Worm (Caenorhabditis elegans) whole organism, L2 larva: ENCODE results near the gene cpt-1.
"Not testable (repeated sequence)": the region's sequence is repeated elsewhere in the genome, so short reads cannot be mapped to it uniquely, and the experiment has no call there.

Experiments used
- F13H6.1 ChIP-seq: sonication (generic microtip); optimal IDR thresholded peaks from 2 replicates; lab custom pipeline; 2016; ENCODE audit warnings: missing genetic modification characterization, missing compliant biosample characterization
- R02D3.7 ChIP-seq: fragments of 150-350 bp; optimal IDR thresholded peaks from 2 replicates; lab custom pipeline; 2014; ENCODE audit warnings: missing biosample characterization, missing genetic modification characterization
- Y55F3AM.14 ChIP-seq: fragments of 200-800 bp; sonication (Bioruptor generic); optimal IDR thresholded peaks from 2 replicates; lab custom pipeline; 2018; ENCODE audit warnings: mild to moderate bottlenecking, missing genetic modification characterization, missing compliant biosample characterization
- ZK546.5 ChIP-seq: sonication (generic microtip); optimal IDR thresholded peaks from 2 replicates; lab custom pipeline; 2017; ENCODE audit warnings: missing biosample characterization, missing genetic modification characterization
- alr-1 ChIP-seq: fragments of 150-350 bp; optimal IDR thresholded peaks from 2 replicates; lab custom pipeline; 2014; ENCODE audit warnings: missing biosample characterization, missing genetic modification characterization
- aly-2 ChIP-seq: fragments of 150-350 bp; optimal IDR thresholded peaks from 2 replicates; lab custom pipeline; 2014; ENCODE audit warnings: missing biosample characterization, missing genetic modification characterization
- ama-1 ChIP-seq: fragments of 150-350 bp; optimal IDR thresholded peaks from 2 replicates; lab custom pipeline; 2018; ENCODE audit warnings: inconsistent platforms
- blmp-1 ChIP-seq: sonication (generic microtip); optimal IDR thresholded peaks from 2 replicates; lab custom pipeline; 2017; ENCODE audit warnings: missing genetic modification characterization, mild to moderate bottlenecking, missing compliant biosample characterization, antibody characterized with exemption, moderate library complexity; ENCODE audit not compliant: insufficient read depth
- ceh-82 ChIP-seq: fragments of 150-350 bp; optimal IDR thresholded peaks from 2 replicates; lab custom pipeline; 2014; ENCODE audit warnings: missing biosample characterization, missing genetic modification characterization
- crh-2 ChIP-seq: sonication (generic microtip); optimal IDR thresholded peaks from 2 replicates; lab custom pipeline; 2017; ENCODE audit warnings: missing biosample characterization, missing genetic modification characterization
- dmd-4 ChIP-seq: sonication (generic microtip); optimal IDR thresholded peaks from 2 replicates; lab custom pipeline; 2017; ENCODE audit warnings: missing biosample characterization, missing genetic modification characterization
- elt-1 ChIP-seq: fragments of 150-350 bp; optimal IDR thresholded peaks from 2 replicates; lab custom pipeline; 2014; ENCODE audit warnings: missing biosample characterization, missing genetic modification characterization
- elt-3 ChIP-seq: sonication (generic microtip); optimal IDR thresholded peaks from 2 replicates; lab custom pipeline; 2017; ENCODE audit warnings: missing biosample characterization, missing genetic modification characterization
- fos-1 ChIP-seq: fragments of 150-350 bp; optimal IDR thresholded peaks from 2 replicates; lab custom pipeline; 2014; ENCODE audit warnings: missing biosample characterization, missing genetic modification characterization
- gmeb-1 ChIP-seq: fragments of 150-350 bp; optimal IDR thresholded peaks from 2 replicates; lab custom pipeline; 2014; ENCODE audit warnings: missing biosample characterization, missing genetic modification characterization
- lin-11 ChIP-seq: fragments of 150-350 bp; sonication (generic microtip); optimal IDR thresholded peaks from 2 replicates; lab custom pipeline; 2014; ENCODE audit warnings: missing biosample characterization, missing genetic modification characterization, inconsistent platforms, mixed read lengths
- lin-13 ChIP-seq: fragments of 150-350 bp; optimal IDR thresholded peaks from 2 replicates; lab custom pipeline; 2014; ENCODE audit warnings: missing biosample characterization, missing genetic modification reagents, missing genetic modification characterization
- lsy-2 ChIP-seq, 2 experiments: fragments of 150-350 bp in 1 of 2; sonication (generic microtip) in 1 of 2; optimal IDR thresholded peaks; 2 replicates each; lab custom pipeline; 2014 to 2017; ENCODE audit warnings: missing biosample characterization in 2 of 2, missing genetic modification characterization in 2 of 2
- mab-5 ChIP-seq: fragments of 150-350 bp; optimal IDR thresholded peaks from 2 replicates; lab custom pipeline; 2014; ENCODE audit warnings: missing biosample characterization, missing genetic modification characterization
- mbf-1 ChIP-seq: sonication (generic microtip); optimal IDR thresholded peaks from 2 replicates; lab custom pipeline; 2017; ENCODE audit warnings: missing biosample characterization, missing genetic modification characterization
- mdl-1 ChIP-seq, 2 experiments: fragments of 150-350 bp in 1 of 2; sonication (generic microtip) in 1 of 2; optimal IDR thresholded peaks; 2 replicates each; lab custom pipeline; 2017; ENCODE audit warnings: missing biosample characterization in 2 of 2, missing genetic modification characterization in 2 of 2
- nhr-10 ChIP-seq: sonication (generic microtip); optimal IDR thresholded peaks from 2 replicates; lab custom pipeline; 2017; ENCODE audit warnings: missing biosample characterization, missing genetic modification characterization
- nhr-11 ChIP-seq: fragments of 150-350 bp; optimal IDR thresholded peaks from 2 replicates; lab custom pipeline; 2014; ENCODE audit warnings: missing biosample characterization, missing genetic modification characterization
- nhr-12 ChIP-seq: fragments of 150-350 bp; optimal IDR thresholded peaks from 2 replicates; lab custom pipeline; 2014; ENCODE audit warnings: missing biosample characterization, missing genetic modification characterization
- nhr-129 ChIP-seq: fragments of 150-350 bp; optimal IDR thresholded peaks from 2 replicates; lab custom pipeline; 2014; ENCODE audit warnings: missing biosample characterization, missing genetic modification characterization
- nhr-21 ChIP-seq: fragments of 150-350 bp; optimal IDR thresholded peaks from 2 replicates; lab custom pipeline; 2014; ENCODE audit warnings: missing biosample characterization, missing genetic modification characterization
- nhr-23 ChIP-seq: fragments of 150-350 bp; optimal IDR thresholded peaks from 2 replicates; lab custom pipeline; 2014; ENCODE audit warnings: missing biosample characterization, missing genetic modification reagents, missing genetic modification characterization
- nhr-77 ChIP-seq: fragments of 150-350 bp; optimal IDR thresholded peaks from 2 replicates; lab custom pipeline; 2014; ENCODE audit warnings: missing biosample characterization, missing genetic modification characterization
- peb-1 ChIP-seq: fragments of 150-350 bp; optimal IDR thresholded peaks from 2 replicates; lab custom pipeline; 2014; ENCODE audit warnings: missing biosample characterization, missing genetic modification characterization
- skn-1 ChIP-seq: sonication (generic microtip); optimal IDR thresholded peaks from 2 replicates; lab custom pipeline; 2017; ENCODE audit warnings: missing biosample characterization, missing genetic modification characterization
- sma-3 ChIP-seq: sonication (generic microtip); optimal IDR thresholded peaks from 2 replicates; lab custom pipeline; 2016; ENCODE audit warnings: missing genetic modification reagents, missing genetic modification characterization, missing compliant biosample characterization
- sma-9 ChIP-seq, 2 experiments: fragments of 150-350 bp in 1 of 2; sonication (generic microtip) in 1 of 2; optimal IDR thresholded peaks; 2 replicates each; lab custom pipeline; 2014 to 2016; ENCODE audit warnings: missing genetic modification characterization in 2 of 2, mild to moderate bottlenecking in 1 of 2, missing biosample characterization in 1 of 2, missing compliant biosample characterization in 1 of 2, missing genetic modification reagents in 1 of 2, moderate library complexity in 1 of 2
- snpc-4 ChIP-seq: fragments of 150-350 bp; optimal IDR thresholded peaks from 2 replicates; lab custom pipeline; 2014; ENCODE audit warnings: missing biosample characterization, missing genetic modification characterization
- unc-39 ChIP-seq: fragments of 150-350 bp; optimal IDR thresholded peaks from 2 replicates; lab custom pipeline; 2014; ENCODE audit warnings: missing biosample characterization, missing genetic modification characterization
- unc-55 ChIP-seq: fragments of 150-350 bp; sonication (generic microtip); optimal IDR thresholded peaks from 3 replicates; lab custom pipeline; 2014; ENCODE audit warnings: missing biosample characterization, missing genetic modification reagents, missing genetic modification characterization
- unc-62 ChIP-seq: fragments of 150-350 bp; optimal IDR thresholded peaks from 2 replicates; lab custom pipeline; 2014; ENCODE audit warnings: missing biosample characterization, missing genetic modification reagents, missing genetic modification characterization
- ztf-1 ChIP-seq: fragments of 200-800 bp; sonication (Bioruptor generic); conservative IDR thresholded peaks from 2 replicates; pipeline ENCODE4 v1.3.6; 2022; ENCODE audit warnings: missing genetic modification characterization, missing compliant biosample characterization

cpt-1 gene

ce11 chrII:12789497-12789896 lies 6.8 kb downstream of the cpt-1 start:
- no peak for TF ChIP-seq nhr-12
- TF ChIP-seq gmeb-1: no peak
- no peak for TF ChIP-seq snpc-4
- no peak for TF ChIP-seq mdl-1 (tag; optimal IDR thresholded peaks at IDR 0.05; lab: Kevin White, UChicago)
- no peak for TF ChIP-seq fos-1 (tag; lab: Kevin White, UChicago)
- no peak for TF ChIP-seq alr-1 (tag; lab: Kevin White, UChicago)
- TF ChIP-seq ceh-82 (tag; lab: Kevin White, UChicago): no peak
- no peak for TF ChIP-seq sma-3
- TF ChIP-seq unc-62 (GFP tag; lab: Kevin White, UChicago): no peak
- TF ChIP-seq aly-2 (tag; lab: Kevin White, UChicago): no peak
- TF ChIP-seq mab-5: no peak

DNA sequence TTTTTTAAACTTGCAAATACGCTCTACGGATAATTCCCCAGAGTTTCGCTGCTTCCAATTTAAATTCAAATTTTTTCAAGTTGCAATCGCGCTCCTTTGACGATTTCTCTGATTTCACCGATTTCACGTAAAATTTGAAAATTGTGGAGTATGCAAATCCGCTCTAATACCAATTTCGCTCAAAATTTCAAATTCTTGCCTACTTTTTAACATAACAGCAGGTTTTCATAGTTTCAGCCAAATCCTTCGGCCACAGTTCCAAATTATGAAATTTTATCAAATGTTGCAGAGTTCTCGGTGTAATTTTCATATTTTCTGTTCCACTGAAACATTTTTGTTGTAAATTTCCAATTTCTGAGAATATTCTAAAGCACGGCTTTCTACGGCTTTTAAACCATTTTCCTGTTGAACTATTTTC lies 8.4 kb downstream of the cpt-1 start, which contains the start of gene alkb-7:
Gene alkb-7 (minus strand): TSS at position 323 of the 418 bp plus-strand sequence.
- TF ChIP-seq F13H6.1: no peak
- TF ChIP-seq nhr-21 (tag; lab: Kevin White, UChicago): peak; percentile 57
- no peak for TF ChIP-seq unc-39
- peak; percentile 43 for TF ChIP-seq ama-1 (lab: Kevin White, UChicago)
- TF ChIP-seq Y55F3AM.14: peak; percentile 52

DNA sequence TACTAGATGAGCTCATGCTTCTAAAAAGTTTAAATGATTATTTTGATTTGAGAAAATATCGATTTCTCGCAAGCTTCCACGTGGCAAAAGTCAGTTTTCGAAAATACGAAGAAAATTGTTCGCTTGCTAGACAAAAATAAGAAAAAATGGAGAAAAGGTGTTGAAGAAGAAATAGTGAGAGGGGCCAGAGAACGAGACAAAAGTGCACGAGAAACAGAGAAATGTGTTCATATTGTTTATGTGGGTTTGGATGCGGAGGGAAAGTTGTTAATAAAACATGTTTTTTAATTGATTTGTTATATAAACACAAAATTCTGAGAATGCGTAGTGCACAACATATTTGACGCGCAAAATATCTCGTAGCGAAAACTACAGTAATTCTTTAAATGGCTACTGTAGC lies 10.9 kb downstream of the cpt-1 start, which contains the start of gene Y46G5A.15:
Gene Y46G5A.15 (minus strand): TSS at position 26 of the 400 bp plus-strand sequence.
- peak; percentile 9 for TF ChIP-seq unc-55
- no peak for TF ChIP-seq nhr-23 (tag; lab: Kevin White, UChicago)
- TF ChIP-seq mdl-1 (tag; optimal IDR thresholded peaks at IDR 0.05; lab: Kevin White, UChicago): peak in 1 of 2 experiments; percentile 1

DNA sequence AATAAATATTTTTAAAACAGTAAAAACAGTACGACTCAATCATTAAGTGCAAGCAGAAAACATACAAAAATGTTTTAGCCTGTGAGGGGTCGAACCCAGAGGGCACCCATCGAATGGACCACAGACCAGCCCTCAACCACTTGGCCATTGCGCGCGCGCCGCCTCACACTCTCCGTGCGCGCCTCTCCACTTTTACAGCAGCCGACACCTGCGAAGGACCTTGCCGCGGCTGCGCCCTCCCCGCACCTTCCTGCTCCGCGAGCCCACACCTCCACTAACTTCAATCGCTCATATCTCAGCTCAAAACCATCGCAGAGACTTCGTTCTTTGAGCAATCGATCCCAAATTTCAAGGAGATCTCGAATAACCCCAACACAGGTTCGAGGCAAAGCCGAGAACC lies 17.9 kb downstream of the cpt-1 start:
- TF ChIP-seq crh-2 (tag; lab: Kevin White, UChicago): peak; percentile 32
- peak; percentile 29 for TF ChIP-seq gmeb-1
- peak; percentile 33 for TF ChIP-seq F13H6.1
- TF ChIP-seq sma-3: peak; percentile 38
- peak; percentile 56 for TF ChIP-seq nhr-129 (tag; lab: Kevin White, UChicago)
- peak; percentile 33 to 41 for TF ChIP-seq lsy-2 (tag; optimal IDR thresholded peaks at IDR 0.05; lab: Kevin White, UChicago)
- TF ChIP-seq unc-55: peak; percentile 67
- peak; percentile 96 for TF ChIP-seq lin-13 (GFP tag; lab: Kevin White, UChicago)
- TF ChIP-seq snpc-4: peak; percentile 97
- TF ChIP-seq sma-9 (GFP tag; optimal IDR thresholded peaks at IDR 0.05; lab: Kevin White, UChicago): peak; percentile 50
- not testable (repeated sequence) for TF ChIP-seq sma-9 (tag; optimal IDR thresholded peaks at IDR 0.05; lab: Kevin White, UChicago)

ce11 chrII:12776379-12776778 lies 19.9 kb downstream of the cpt-1 start, which contains the start of gene Y46G5A.34:
Gene Y46G5A.34, plus strand, starts transcription at chrII:12776679.
- TF ChIP-seq nhr-11: no peak
- TF ChIP-seq ztf-1 (GFP tag; lab: Robert Waterston, UW): no peak
- no peak for TF ChIP-seq unc-39
- no peak for TF ChIP-seq ZK546.5
- no peak for TF ChIP-seq sma-9 (GFP tag; optimal IDR thresholded peaks at IDR 0.05; lab: Kevin White, UChicago)
- TF ChIP-seq sma-9 (tag; optimal IDR thresholded peaks at IDR 0.05; lab: Kevin White, UChicago): no peak
- TF ChIP-seq peb-1 (tag; lab: Kevin White, UChicago): no peak
- no peak for TF ChIP-seq elt-3 (tag; lab: Kevin White, UChicago)
- no peak for TF ChIP-seq nhr-23 (tag; lab: Kevin White, UChicago)
- no peak for TF ChIP-seq elt-1 (tag; lab: Kevin White, UChicago)
- no peak for TF ChIP-seq blmp-1 (tag; lab: Kevin White, UChicago)
- TF ChIP-seq R02D3.7: no peak
- TF ChIP-seq dmd-4: no peak
- TF ChIP-seq lin-11: no peak
- TF ChIP-seq mdl-1 (tag; optimal IDR thresholded peaks at IDR 0.05; lab: Kevin White, UChicago): no peak
- no peak for TF ChIP-seq nhr-129 (tag; lab: Kevin White, UChicago)
- TF ChIP-seq unc-55: no peak
- TF ChIP-seq Y55F3AM.14: no peak
- TF ChIP-seq lin-13 (GFP tag; lab: Kevin White, UChicago): no peak
- no peak for TF ChIP-seq nhr-12

DNA sequence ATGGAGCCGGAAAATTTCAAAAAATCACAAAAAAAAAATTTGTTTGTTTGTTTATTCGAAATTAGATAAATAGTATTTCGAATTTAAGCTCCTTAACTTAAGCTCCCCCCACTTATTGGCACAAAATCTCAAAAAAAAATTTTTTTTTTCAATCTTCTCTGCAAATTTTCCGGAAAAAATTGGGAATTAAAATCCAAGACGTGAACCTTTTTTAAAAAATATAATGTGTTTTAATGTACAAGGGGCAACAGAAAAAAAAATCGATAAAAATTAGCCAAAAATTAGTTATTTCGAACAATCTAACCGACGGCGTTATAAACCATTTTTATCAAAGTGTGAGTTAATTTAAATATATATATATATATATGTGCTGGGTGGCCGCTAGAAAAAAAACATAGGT lies 21.9 kb downstream of the cpt-1 start, which contains the start of gene Y46G5A.14:
Gene Y46G5A.14 (plus strand): TSS at position 301 of the 400 bp plus-strand sequence.
- TF ChIP-seq ama-1 (lab: Kevin White, UChicago): no peak
- TF ChIP-seq blmp-1 (tag; lab: Kevin White, UChicago): no peak
- no peak for TF ChIP-seq R02D3.7
- no peak for TF ChIP-seq nhr-10 (tag; lab: Kevin White, UChicago)
- no peak for TF ChIP-seq nhr-77 (tag; lab: Kevin White, UChicago)
- no peak for TF ChIP-seq mbf-1 (tag; lab: Kevin White, UChicago)
- no peak for TF ChIP-seq sma-9 (GFP tag; optimal IDR thresholded peaks at IDR 0.05; lab: Kevin White, UChicago)
- no peak for TF ChIP-seq sma-9 (tag; optimal IDR thresholded peaks at IDR 0.05; lab: Kevin White, UChicago)
- no peak for TF ChIP-seq snpc-4
- no peak for TF ChIP-seq skn-1 (tag; lab: Kevin White, UChicago)
- TF ChIP-seq lsy-2 (tag; optimal IDR thresholded peaks at IDR 0.05; lab: Kevin White, UChicago): no peak
- TF ChIP-seq fos-1 (tag; lab: Kevin White, UChicago): no peak
- TF ChIP-seq gmeb-1: no peak
- TF ChIP-seq elt-1 (tag; lab: Kevin White, UChicago): no peak
- TF ChIP-seq mab-5: no peak
- TF ChIP-seq elt-3 (tag; lab: Kevin White, UChicago): no peak
- TF ChIP-seq nhr-21 (tag; lab: Kevin White, UChicago): no peak
